Worm (Caenorhabditis elegans): ENCODE measurements around the gene R10E4.11.
A peak's percentile ranks its signal among the peaks of the same experiment; 100 is the strongest.

Gene R10E4.11

DNA sequence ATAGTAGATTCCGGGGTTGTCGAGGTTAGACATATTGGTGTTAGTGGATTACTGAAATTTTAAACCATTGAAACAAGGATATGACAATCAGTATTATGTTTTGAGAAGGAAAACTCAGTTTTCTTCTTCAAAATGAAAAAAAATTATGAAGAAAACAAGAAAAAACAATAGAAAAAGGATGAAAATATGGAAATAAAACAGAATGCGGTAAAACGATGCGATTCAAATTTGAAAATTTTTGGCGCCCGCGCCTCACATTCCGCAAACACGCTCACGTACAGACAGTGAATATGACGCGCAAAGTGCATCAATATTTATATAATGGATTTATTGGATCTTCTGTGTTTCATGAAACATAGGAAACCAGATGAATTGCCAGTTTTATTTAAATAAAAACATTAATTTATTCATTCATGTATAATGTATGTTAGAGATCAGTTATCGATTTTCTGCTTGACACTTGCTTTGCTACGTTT lies 9.6 kb downstream of the R10E4.11 start, which contains the start of gene mcm-5 (continued):
- TF ChIP-seq xnd-1 (tag; optimal IDR thresholded peaks at IDR 0.05), result peak; percentile 59
- TF ChIP-seq ama-1 (optimal IDR thresholded peaks at IDR 0.05), result no peak
- TF ChIP-seq ama-1 (GFP tag; optimal IDR thresholded peaks at IDR 0.05), result no peak
- no peak for TF ChIP-seq dox-1 (GFP tag; IDR thresholded peaks at IDR 0.05)
- TF ChIP-seq egl-18 (GFP tag; IDR thresholded peaks at IDR 0.05), result no peak
- TF ChIP-seq ZK185.1 (tag; optimal IDR thresholded peaks at IDR 0.05; ENCODE audit: poor library complexity, severe bottlenecking), result no peak
- no peak for TF ChIP-seq athp-1 (tag; optimal IDR thresholded peaks at IDR 0.05)
- peak; percentile 59 for TF ChIP-seq snpc-3.4 (tag; optimal IDR thresholded peaks at IDR 0.05)
- no peak for TF ChIP-seq nfya-2 (GFP tag; IDR thresholded peaks at IDR 0.05)
- TF ChIP-seq let-526 (GFP tag; IDR thresholded peaks at IDR 0.05), result no peak
- TF ChIP-seq Y53G8AR.9 (GFP tag; conservative IDR thresholded peaks at IDR 0.05), result no peak
- no peak for TF ChIP-seq F39B2.1 (GFP tag; IDR thresholded peaks at IDR 0.05)
- TF ChIP-seq ceh-27 (GFP tag; optimal IDR thresholded peaks at IDR 0.05), result no peak
- TF ChIP-seq C17E4.6 (GFP tag; IDR thresholded peaks at IDR 0.05), result no peak
- TF ChIP-seq ztf-18 (tag; optimal IDR thresholded peaks at IDR 0.05), result no peak
- no peak for TF ChIP-seq nhr-90 (tag; optimal IDR thresholded peaks at IDR 0.05)
- no peak for TF ChIP-seq mel-28 (tag; optimal IDR thresholded peaks at IDR 0.05; ENCODE audit: borderline replicate concordance)
- no peak for TF ChIP-seq B0261.1 (tag; optimal IDR thresholded peaks at IDR 0.05)
- peak; percentile 95 for TF ChIP-seq efl-1 (GFP tag; optimal IDR thresholded peaks at IDR 0.05)
- no peak for TF ChIP-seq atf-7 (tag; optimal IDR thresholded peaks at IDR 0.05)
- TF ChIP-seq lag-1 (GFP tag; IDR thresholded peaks at IDR 0.05), result no peak
- TF ChIP-seq B0336.3 (GFP tag; IDR thresholded peaks at IDR 0.05), result no peak
- TF ChIP-seq hrde-1 (tag; optimal IDR thresholded peaks at IDR 0.05; ENCODE audit: borderline replicate concordance), result no peak
- TF ChIP-seq madf-8 (GFP tag; conservative IDR thresholded peaks at IDR 0.05), result peak; percentile 78
- TF ChIP-seq F57C9.4 (tag; optimal IDR thresholded peaks at IDR 0.05), result no peak
- TF ChIP-seq nhr-120 (GFP tag; IDR thresholded peaks at IDR 0.05), result no peak
- TF ChIP-seq D2030.7 (GFP tag; IDR thresholded peaks at IDR 0.05), result peak; percentile 74; the same call in 1 of the 2 replicates
- TF ChIP-seq somi-1 (GFP tag; optimal IDR thresholded peaks at IDR 0.05), result no peak
- no peak for TF ChIP-seq bed-2 (GFP tag; IDR thresholded peaks at IDR 0.05)
- TF ChIP-seq ekl-4 (GFP tag; IDR thresholded peaks at IDR 0.05), result no peak
- no peak for TF ChIP-seq nfya-1 (tag; optimal IDR thresholded peaks at IDR 0.05; ENCODE audit: borderline replicate concordance, insufficient read depth)
- TF ChIP-seq ztf-25 (GFP tag; IDR thresholded peaks at IDR 0.05), result no peak
- peak; percentile 19 for TF ChIP-seq tbp1 (GFP tag; optimal IDR thresholded peaks at IDR 0.05)
- TF ChIP-seq ztf-26 (tag; optimal IDR thresholded peaks at IDR 0.05), result no peak
- TF ChIP-seq lsy-27 (tag; optimal IDR thresholded peaks at IDR 0.05; ENCODE audit: borderline replicate concordance, insufficient read depth), result no peak
- peak; percentile 9 for TF ChIP-seq snpc-4 (GFP tag; optimal IDR thresholded peaks at IDR 0.05)
- TF ChIP-seq snpc-4 (tag; optimal IDR thresholded peaks at IDR 0.05), result no peak
- no peak for TF ChIP-seq K11D2.4 (GFP tag; IDR thresholded peaks at IDR 0.05)
- TF ChIP-seq bed-1 (GFP tag; IDR thresholded peaks at IDR 0.05), result no peak
- TF ChIP-seq sea-2 (GFP tag; IDR thresholded peaks at IDR 0.05), result no peak
- TF ChIP-seq rec-8 (tag; optimal IDR thresholded peaks at IDR 0.05), result no peak

Data from whole organism, young adult.